Fruit fly (Drosophila melanogaster) whole organism, wandering third instar larva: Measurements from ENCODE around the gene CG31549.

Source experiments
- Abd-B ChIP-seq: fragments of >200 bp; optimal IDR thresholded peaks from 2 replicates; lab custom pipeline; 2017; ENCODE audit warnings: missing biosample characterization, missing genetic modification characterization
- Dif ChIP-seq: fragments of 200-275, 200-300 bp; sonication (Bioruptor generic); optimal IDR thresholded peaks from 2 replicates; lab custom pipeline; 2018; ENCODE audit warnings: missing biosample characterization, missing genetic modification characterization; ENCODE audit not compliant: partially characterized antibody
- N ChIP-seq: fragments of >200 bp; optimal IDR thresholded peaks from 2 replicates; lab custom pipeline; 2018; ENCODE audit warnings: missing biosample characterization, missing external identifiers, missing genetic modification characterization
- Rel ChIP-seq, 2 experiments: fragments of 200-800 bp; sonication (Bioruptor generic) in 1 of 2; optimal IDR thresholded peaks; 2 replicates in 1 of 2; 3 replicates in 1 of 2; lab custom pipeline; 2016 to 2019; ENCODE audit warnings: mild to moderate bottlenecking in 2 of 2, missing biosample characterization in 2 of 2, missing genetic modification characterization in 2 of 2, moderate library complexity in 1 of 2
- psq ChIP-seq: fragments of 200-800 bp; sonication (Bioruptor generic); optimal IDR thresholded peaks from 3 replicates; lab custom pipeline; 2017; ENCODE audit warnings: missing biosample characterization, mild to moderate bottlenecking, missing genetic modification characterization, moderate library complexity
- usp ChIP-seq: fragments of >200 bp; optimal IDR thresholded peaks from 2 replicates; lab custom pipeline; 2017; ENCODE audit warnings: missing biosample characterization, missing genetic modification characterization

DNA sequence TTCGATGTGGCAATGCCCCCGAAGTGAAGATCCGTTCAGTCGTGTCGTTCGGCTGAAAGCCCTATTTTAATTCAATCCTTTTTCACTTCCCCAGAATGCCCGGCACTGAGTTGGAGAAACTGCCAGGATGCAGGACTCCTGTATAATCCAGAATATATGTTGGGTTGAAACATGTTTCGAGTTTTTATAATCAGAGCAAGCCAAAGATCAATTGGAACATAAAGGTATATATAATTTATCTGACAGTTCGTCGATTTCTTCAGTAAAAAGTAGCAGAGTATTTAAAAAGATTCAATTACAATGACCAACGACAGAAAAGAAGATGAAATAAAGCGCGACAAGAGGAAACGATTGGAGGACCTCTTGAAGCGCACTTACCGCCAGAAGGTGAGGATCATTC is 4.4 kb upstream of the CG31549 start, which contains the start of gene CG31551:
- TF ChIP-seq Abd-B (GFP tag; lab: Kevin White, UChicago) (no peak), usp (GFP tag; lab: Kevin White, UChicago) (no peak), psq (no peak), N (no peak), Dif (GFP tag; lab: Kevin White, UChicago) (no peak), Rel (GFP tag; optimal IDR thresholded peaks at IDR 0.05; lab: Kevin White, UChicago) (no peak), Rel (tag; optimal IDR thresholded peaks at IDR 0.05; lab: Kevin White, UChicago) (no peak)
